Fruit fly (Drosophila melanogaster) whole organism, embryonic: Measurements from ENCODE around the gene brat.
A peak's percentile ranks its signal among the peaks of the same experiment; 100 is the strongest.

Experiments used
- ATbp ChIP-seq: fragments of 200-800 bp; sonication (Bioruptor generic); optimal IDR thresholded peaks from 2 replicates; lab custom pipeline; 2017; ENCODE audit warnings: missing biosample characterization, mild to moderate bottlenecking, missing genetic modification characterization, missing genetic modification reagents
- Adf1 ChIP-seq: fragments of 200-800 bp; sonication (Bioruptor generic); IDR thresholded peaks from 2 replicates; pipeline ENCODE4 v1.3.6; 2022; ENCODE audit warnings: missing biosample characterization, missing genetic modification characterization
- Aef1 ChIP-seq: fragments of 200-800 bp; sonication (Bioruptor generic); IDR thresholded peaks from 3 replicates; pipeline ENCODE4 v1.3.6; 2022; ENCODE audit warnings: missing biosample characterization, missing genetic modification characterization
- Atf-2 ChIP-seq: fragments of 200-800 bp; sonication (Bioruptor generic); optimal IDR thresholded peaks from 2 replicates; lab custom pipeline; 2016; ENCODE audit warnings: missing biosample characterization, missing genetic modification characterization
- B-H2 ChIP-seq: fragments of 200-800 bp; sonication (Bioruptor generic); optimal IDR thresholded peaks from 2 replicates; lab custom pipeline; 2018; ENCODE audit warnings: missing biosample characterization, mild to moderate bottlenecking, missing genetic modification characterization
- Bdp1 ChIP-seq: fragments of 200-800 bp; sonication (Bioruptor generic); optimal IDR thresholded peaks from 3 replicates; lab custom pipeline; 2016; ENCODE audit warnings: missing biosample characterization, missing genetic modification characterization
- CG11085 ChIP-seq: fragments of 200-800 bp; sonication (Bioruptor generic); IDR thresholded peaks from 2 replicates; pipeline ENCODE4 v1.3.6; 2022; ENCODE audit warnings: missing biosample characterization, missing genetic modification characterization
- CG11456 ChIP-seq: fragments of 200-800 bp; sonication (Bioruptor generic); IDR thresholded peaks from 3 replicates; pipeline ENCODE4 v1.3.6; 2022; ENCODE audit warnings: missing biosample characterization, missing genetic modification characterization
- CG12104 ChIP-seq: fragments of 200-800 bp; sonication (Bioruptor generic); optimal IDR thresholded peaks from 3 replicates; lab custom pipeline; 2016; ENCODE audit warnings: missing biosample characterization, missing genetic modification characterization
- CG13894 ChIP-seq: fragments of 200-800 bp; sonication (Bioruptor generic); optimal IDR thresholded peaks from 3 replicates; lab custom pipeline; 2018; ENCODE audit warnings: missing biosample characterization, mild to moderate bottlenecking, missing genetic modification characterization, moderate library complexity
- CG15011 ChIP-seq: fragments of 200-800 bp; sonication (Bioruptor generic); optimal IDR thresholded peaks from 3 replicates; lab custom pipeline; 2018; ENCODE audit warnings: missing biosample characterization, mild to moderate bottlenecking, missing genetic modification characterization
- CG15073 ChIP-seq: fragments of 200-800 bp; sonication (Bioruptor generic); optimal IDR thresholded peaks from 2 replicates; lab custom pipeline; 2016; ENCODE audit warnings: missing biosample characterization, missing genetic modification characterization
- CG15269 ChIP-seq: fragments of 200-800 bp; sonication (Bioruptor generic); optimal IDR thresholded peaks from 2 replicates; lab custom pipeline; 2018; ENCODE audit warnings: missing biosample characterization, mild to moderate bottlenecking, missing genetic modification characterization, moderate library complexity
- CG1529 ChIP-seq: fragments of 200-800 bp; sonication (Bioruptor generic); optimal IDR thresholded peaks from 3 replicates; lab custom pipeline; 2018; ENCODE audit warnings: missing biosample characterization, missing genetic modification characterization
- CG1603 ChIP-seq: fragments of 200-800 bp; sonication (Bioruptor generic); optimal IDR thresholded peaks from 2 replicates; lab custom pipeline; 2019; ENCODE audit warnings: missing biosample characterization, mild to moderate bottlenecking, missing genetic modification characterization, moderate library complexity
- CG16813 ChIP-seq: fragments of 200-800 bp; sonication (Bioruptor generic); IDR thresholded peaks from 3 replicates; pipeline ENCODE4 v1.3.6; 2022; ENCODE audit warnings: missing biosample characterization, missing genetic modification characterization; ENCODE audit not compliant: partially characterized antibody
- CG18599 ChIP-seq: fragments of 200-800 bp; sonication (Bioruptor generic); optimal IDR thresholded peaks from 3 replicates; lab custom pipeline; 2017; ENCODE audit warnings: missing biosample characterization, missing genetic modification characterization, mild to moderate bottlenecking, moderate library complexity, missing genetic modification reagents
- CG31224 ChIP-seq: fragments of 200-800 bp; sonication (Bioruptor generic); IDR thresholded peaks from 2 replicates; pipeline ENCODE4 v1.3.6; 2022; ENCODE audit warnings: missing biosample characterization, missing genetic modification characterization
- CG32532 ChIP-seq: fragments of 200-800 bp; sonication (Bioruptor generic); IDR thresholded peaks from 2 replicates; pipeline ENCODE4 v1.3.6; 2022; ENCODE audit warnings: missing biosample characterization, missing genetic modification characterization
- CG5245 ChIP-seq: fragments of 200-800 bp; sonication (Bioruptor generic); optimal IDR thresholded peaks from 3 replicates; lab custom pipeline; 2016; ENCODE audit warnings: missing biosample characterization, missing genetic modification characterization
- CG8290 ChIP-seq, 3 experiments: fragments of 200-800 bp; sonication (Bioruptor generic); optimal IDR thresholded peaks; 2 replicates each; lab custom pipeline; 2016 to 2019; ENCODE audit warnings: missing biosample characterization in 3 of 3, missing genetic modification characterization in 3 of 3, mild to moderate bottlenecking in 2 of 3, moderate library complexity in 1 of 3
- CG9609 ChIP-seq: fragments of 200-800 bp; sonication (Bioruptor generic); optimal IDR thresholded peaks from 3 replicates; lab custom pipeline; 2016; ENCODE audit warnings: missing biosample characterization, missing genetic modification characterization
- CHES-1-like ChIP-seq: fragments of 200-800 bp; sonication (Bioruptor generic); optimal IDR thresholded peaks from 2 replicates; lab custom pipeline; 2016; ENCODE audit warnings: missing biosample characterization, missing genetic modification characterization
- Chrac-16 ChIP-seq: fragments of 200-800 bp; sonication (Bioruptor generic); optimal IDR thresholded peaks from 3 replicates; lab custom pipeline; 2016; ENCODE audit warnings: missing biosample characterization, missing genetic modification characterization
- D19A ChIP-seq: fragments of 200-800 bp; optimal IDR thresholded peaks from 3 replicates; lab custom pipeline; 2019; ENCODE audit warnings: missing biosample characterization, mild to moderate bottlenecking, missing genetic modification characterization, moderate library complexity
- Dref ChIP-seq: fragments of 200-800 bp; sonication (Bioruptor generic); IDR thresholded peaks from 2 replicates; pipeline ENCODE4 v1.3.6; 2022; ENCODE audit warnings: missing biosample characterization, missing genetic modification characterization
- Gsc ChIP-seq: fragments of 200-800 bp; sonication (Bioruptor generic); IDR thresholded peaks from 2 replicates; pipeline ENCODE4 v1.3.6; 2022; ENCODE audit warnings: missing biosample characterization, missing genetic modification characterization
- Hr39 ChIP-seq: fragments of >200 bp; optimal IDR thresholded peaks from 2 replicates; lab custom pipeline; 2017
- Lhr ChIP-seq: fragments of 200-800 bp; sonication (Bioruptor generic); optimal IDR thresholded peaks from 3 replicates; lab custom pipeline; 2017; ENCODE audit warnings: mild to moderate bottlenecking, missing biosample characterization, missing genetic modification reagents, missing genetic modification characterization
- Mes4 ChIP-seq: fragments of 200-800 bp; sonication (Bioruptor generic); optimal IDR thresholded peaks from 2 replicates; lab custom pipeline; 2016; ENCODE audit warnings: missing biosample characterization, missing genetic modification characterization
- NFAT ChIP-seq: fragments of 200-800 bp; sonication (Bioruptor generic); IDR thresholded peaks from 2 replicates; pipeline ENCODE4 v1.3.6; 2022; ENCODE audit warnings: missing biosample characterization, missing genetic modification characterization
- Oli ChIP-seq: fragments of 200-800 bp; sonication (Bioruptor generic); optimal IDR thresholded peaks from 2 replicates; lab custom pipeline; 2018; ENCODE audit warnings: missing biosample characterization, mild to moderate bottlenecking, missing genetic modification characterization, moderate library complexity
- Optix ChIP-seq: fragments of 200-800 bp; sonication (Bioruptor generic); IDR thresholded peaks from 3 replicates; pipeline ENCODE4 v1.3.6; 2022; ENCODE audit warnings: missing biosample characterization, missing genetic modification characterization
- ash1 ChIP-seq: fragments of 200-800 bp; sonication (Bioruptor generic); optimal IDR thresholded peaks from 2 replicates; lab custom pipeline; 2018; ENCODE audit warnings: missing biosample characterization, mild to moderate bottlenecking, missing genetic modification characterization
- bigmax ChIP-seq: fragments of 200-800 bp; sonication (Bioruptor generic); optimal IDR thresholded peaks from 2 replicates; lab custom pipeline; 2018; ENCODE audit warnings: missing biosample characterization, mild to moderate bottlenecking, missing genetic modification characterization
- br ChIP-seq: fragments of >200 bp; optimal IDR thresholded peaks from 2 replicates; lab custom pipeline; 2017
- bsh ChIP-seq, 2 experiments: fragments of 200-800 bp; sonication (Bioruptor generic); optimal IDR thresholded peaks; 2 replicates each; lab custom pipeline; 2017 to 2018; ENCODE audit warnings: mild to moderate bottlenecking in 2 of 2, missing biosample characterization in 2 of 2, missing genetic modification characterization in 2 of 2, moderate library complexity in 1 of 2
- cato ChIP-seq: fragments of 200-800 bp; sonication (Bioruptor generic); optimal IDR thresholded peaks from 2 replicates; lab custom pipeline; 2016; ENCODE audit warnings: missing biosample characterization, missing genetic modification characterization, borderline replicate concordance
- ems ChIP-seq: fragments of 200-800 bp; sonication (Bioruptor generic); optimal IDR thresholded peaks from 3 replicates; lab custom pipeline; 2016; ENCODE audit warnings: missing biosample characterization, missing genetic modification characterization
- eve ChIP-seq, 2 experiments: fragments of >200 bp; optimal IDR thresholded peaks; 2 replicates each; lab custom pipeline; 2017; ENCODE audit warnings: missing biosample characterization in 2 of 2, missing genetic modification characterization in 2 of 2
- eyg ChIP-seq: fragments of 200-800 bp; sonication (Bioruptor generic); optimal IDR thresholded peaks from 3 replicates; lab custom pipeline; 2016; ENCODE audit warnings: missing biosample characterization, missing genetic modification characterization
- fd3F ChIP-seq: fragments of 200-800 bp; sonication (Bioruptor generic); optimal IDR thresholded peaks from 2 replicates; lab custom pipeline; 2018; ENCODE audit warnings: missing biosample characterization, mild to moderate bottlenecking, missing genetic modification characterization, moderate library complexity
- gcm2 ChIP-seq: fragments of 200-800 bp; sonication (Bioruptor generic); optimal IDR thresholded peaks from 2 replicates; lab custom pipeline; 2016; ENCODE audit warnings: missing biosample characterization, missing genetic modification characterization
- ham ChIP-seq: fragments of 200-800 bp; sonication (Bioruptor generic); IDR thresholded peaks from 2 replicates; pipeline ENCODE4 v1.3.6; 2022; ENCODE audit warnings: missing biosample characterization, missing genetic modification characterization
- ro ChIP-seq: fragments of 200-800 bp; sonication (Bioruptor generic); IDR thresholded peaks from 2 replicates; pipeline ENCODE4 v1.3.6; 2022; ENCODE audit warnings: missing biosample characterization, missing genetic modification characterization
- shn ChIP-seq: fragments of 200-800 bp; sonication (Bioruptor generic); optimal IDR thresholded peaks from 3 replicates; lab custom pipeline; 2016; ENCODE audit warnings: missing biosample characterization, missing genetic modification characterization
- slbo ChIP-seq: fragments of 200-800 bp; sonication (Bioruptor generic); IDR thresholded peaks from 2 replicates; pipeline ENCODE4 v1.3.6; 2022; ENCODE audit warnings: missing biosample characterization, missing genetic modification characterization
- sna ChIP-seq: fragments of 200-800 bp; sonication (Bioruptor generic); IDR thresholded peaks from 2 replicates; pipeline ENCODE4 v1.3.6; 2022; ENCODE audit warnings: missing biosample characterization, missing genetic modification characterization; ENCODE audit not compliant: partially characterized antibody
- sug ChIP-seq: fragments of 200-800 bp; optimal IDR thresholded peaks from 2 replicates; lab custom pipeline; 2019; ENCODE audit warnings: missing biosample characterization, mild to moderate bottlenecking, missing genetic modification characterization, moderate library complexity

The brat gene

DNA sequence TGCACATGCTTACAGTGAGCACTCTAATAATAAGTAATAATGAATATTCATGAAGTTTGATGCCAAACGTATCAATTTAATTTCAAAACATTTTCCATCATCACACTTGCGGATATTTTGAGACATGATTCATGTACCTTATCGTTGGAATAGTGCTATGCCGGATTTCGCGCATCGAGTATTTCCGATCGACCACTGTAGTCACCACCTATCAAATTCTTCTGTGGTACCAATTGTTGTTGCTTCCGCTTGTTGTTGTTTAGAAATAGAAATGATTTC, 7.3 kb downstream of the brat start (continued):
- TF ChIP-seq CG32532 = peak; percentile 59; the same call in 1 of the 2 replicates

DNA sequence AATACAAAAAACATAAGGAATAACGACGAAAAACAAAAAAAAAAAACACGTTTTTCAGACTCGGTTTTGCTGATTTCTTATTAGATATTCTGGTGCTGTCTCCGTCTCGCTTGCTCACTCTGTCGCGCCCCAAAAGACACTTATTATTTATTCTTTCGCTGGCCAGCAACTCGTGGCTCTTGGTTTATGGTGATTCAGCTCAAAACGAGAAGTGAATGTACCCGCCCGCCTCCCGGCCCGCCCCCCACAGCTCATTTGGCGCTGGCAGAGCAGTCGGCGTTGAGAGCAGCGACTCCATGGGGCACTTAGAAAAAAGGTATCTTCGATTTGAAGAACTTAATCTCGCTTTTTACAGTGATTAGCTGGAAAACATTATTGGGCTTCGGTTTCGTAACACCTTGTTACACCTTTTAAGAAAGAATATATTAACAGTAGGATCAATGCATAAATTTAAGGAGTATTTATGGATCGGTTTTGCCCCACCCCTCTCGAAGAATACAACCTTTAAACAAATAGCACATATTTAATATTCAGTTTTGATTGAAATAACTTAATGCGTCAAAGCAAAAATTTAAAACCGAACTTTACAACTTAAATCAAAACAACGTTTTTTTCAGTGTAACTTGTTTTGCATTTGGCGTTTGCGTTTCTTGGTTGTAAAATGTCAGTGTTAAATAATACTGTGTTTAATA, 8.0 kb downstream of the brat start:
- TF ChIP-seq Oli (tag; lab: Kevin White, UChicago) (peak; percentile 84), Hr39 (lab: Kevin White, UChicago) (peak; percentile 59), CG15073 (GFP tag; lab: Kevin White, UChicago) (no peak), CG12104 (GFP tag; lab: Kevin White, UChicago) (peak; percentile 77), Bdp1 (GFP tag; lab: Kevin White, UChicago) (peak; percentile 45), D19A (tag; lab: Kevin White, UChicago) (peak; percentile 70), ash1 (GFP tag; lab: Kevin White, UChicago) (no peak), CG1603 (tag; lab: Kevin White, UChicago) (peak; percentile 54), fd3F (GFP tag; lab: Kevin White, UChicago) (peak; percentile 70), Mes4 (GFP tag; lab: Kevin White, UChicago) (no peak), ATbp (peak; percentile 54), ro (GFP tag; lab: Robert Waterston, UW) (no peak), ham (GFP tag; lab: Robert Waterston, UW) (no peak), eve (GFP tag; optimal IDR thresholded peaks at IDR 0.05; lab: Kevin White, UChicago) (peak in 1 of 2 experiments; percentile 93), B-H2 (GFP tag; lab: Kevin White, UChicago) (no peak), CG11456 (GFP tag; lab: Robert Waterston, UW) (no peak), CG9609 (GFP tag; lab: Kevin White, UChicago) (peak; percentile 50), CG18599 (GFP tag; lab: Kevin White, UChicago) (peak; percentile 76), Atf-2 (GFP tag; lab: Kevin White, UChicago) (peak; percentile 70), eyg (GFP tag; lab: Kevin White, UChicago) (peak; percentile 8), Optix (GFP tag; lab: Robert Waterston, UW) (no peak), CG15269 (tag; lab: Kevin White, UChicago) (peak; percentile 77), CG11085 (GFP tag; lab: Robert Waterston, UW) (no peak), sna (GFP tag; lab: Robert Waterston, UW) (no peak), CG15011 (GFP tag; lab: Kevin White, UChicago) (peak; percentile 63), Dref (no peak), CG1529 (GFP tag; lab: Kevin White, UChicago) (peak; percentile 52), Adf1 (GFP tag; lab: Robert Waterston, UW) (peak; percentile 87), CG5245 (GFP tag; lab: Kevin White, UChicago) (peak; percentile 36), CG13894 (tag; lab: Kevin White, UChicago) (peak; percentile 62), sug (tag; lab: Kevin White, UChicago) (peak; percentile 67), CG16813 (GFP tag; lab: Robert Waterston, UW) (no peak), bigmax (GFP tag; lab: Kevin White, UChicago) (no peak), ems (GFP tag; lab: Kevin White, UChicago) (peak; percentile 64), CHES-1-like (peak; percentile 49), Aef1 (no peak), CG8290 (GFP tag; optimal IDR thresholded peaks at IDR 0.05; lab: Kevin White, UChicago) (peak; percentile 33), CG8290 (tag; optimal IDR thresholded peaks at IDR 0.05; lab: Kevin White, UChicago) (peak in 1 of 2 experiments; percentile 54), br (lab: Kevin White, UChicago) (no peak), NFAT (GFP tag; lab: Robert Waterston, UW) (0 out of 2 replicates have a peak, but pooled peaks have one; percentile 3), cato (GFP tag; lab: Kevin White, UChicago) (peak; percentile 47), slbo (peak; percentile 69), Gsc (GFP tag; lab: Robert Waterston, UW) (no peak), Chrac-16 (GFP tag; lab: Kevin White, UChicago) (peak; percentile 65), CG31224 (peak; percentile 65), Lhr (peak; percentile 31), gcm2 (GFP tag; lab: Kevin White, UChicago) (peak; percentile 51), shn (GFP tag; lab: Kevin White, UChicago) (peak; percentile 29), bsh (GFP tag; optimal IDR thresholded peaks at IDR 0.05; lab: Kevin White, UChicago) (peak; percentile 85 to 87)
